Worm (Caenorhabditis elegans): ENCODE data around the gene tap-1.

tap-1 gene

ce11 chrX:14594825-14595224 lies 5.4 kb downstream of the tap-1 start, which contains the start of gene C44H4.8:
C44H4.8 (plus strand) TSS chrX:14595125.
- TF ChIP-seq lin-35 (GFP tag; optimal IDR thresholded peaks at IDR 0.05), result no peak
- TF ChIP-seq jun-1 (tag; optimal IDR thresholded peaks at IDR 0.05), result no peak
- no peak for TF ChIP-seq isw-1 (GFP tag; IDR thresholded peaks at IDR 0.05)
- no peak for TF ChIP-seq unc-62 (GFP tag; optimal IDR thresholded peaks at IDR 0.05)
- no peak for TF ChIP-seq elt-2 (tag; optimal IDR thresholded peaks at IDR 0.05)
- no peak for TF ChIP-seq mab-9 (GFP tag; IDR thresholded peaks at IDR 0.05)
- TF ChIP-seq skn-1 (tag; optimal IDR thresholded peaks at IDR 0.05), result no peak
- no peak for TF ChIP-seq zag-1 (tag; optimal IDR thresholded peaks at IDR 0.05)
- no peak for TF ChIP-seq rnt-1 (tag; optimal IDR thresholded peaks at IDR 0.05)
- TF ChIP-seq aha-1 (tag; optimal IDR thresholded peaks at IDR 0.05), result no peak
- TF ChIP-seq fkh-8 (tag; optimal IDR thresholded peaks at IDR 0.05), result no peak
- TF ChIP-seq efl-3 (GFP tag; optimal IDR thresholded peaks at IDR 0.05), result no peak
- no peak for TF ChIP-seq ets-5 (GFP tag; IDR thresholded peaks at IDR 0.05)
- TF ChIP-seq ceh-90 (tag; optimal IDR thresholded peaks at IDR 0.05), result no peak
- TF ChIP-seq Y116A8C.19 (tag; optimal IDR thresholded peaks at IDR 0.05; ENCODE audit: borderline replicate concordance), result no peak
- no peak for TF ChIP-seq nhr-85 (tag)
- no peak for TF ChIP-seq vab-15 (tag; optimal IDR thresholded peaks at IDR 0.05)
- no peak for TF ChIP-seq irx-1 (tag; optimal IDR thresholded peaks at IDR 0.05)

DNA sequence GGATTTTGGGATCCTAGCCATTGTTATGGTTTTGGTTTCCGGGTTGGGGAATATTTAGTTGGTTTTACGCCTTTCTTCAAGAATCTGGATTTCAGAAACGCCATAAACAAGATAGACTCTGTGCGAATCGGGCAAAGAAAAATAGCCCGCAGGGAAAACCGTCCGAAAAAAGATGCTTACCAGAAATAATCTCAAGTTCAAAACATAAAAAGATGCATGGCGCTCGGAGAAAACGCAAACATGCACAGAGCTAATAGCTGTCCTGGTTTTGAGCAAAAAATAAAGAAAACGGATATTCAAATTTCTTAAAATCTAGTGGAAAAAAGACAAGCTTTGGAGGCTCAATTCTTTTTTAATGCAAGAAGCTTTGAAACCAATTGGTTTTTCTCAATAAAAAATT lies 9.8 kb downstream of the tap-1 start, which contains the start of gene C44H4.6:
C44H4.6 (minus strand) TSS at position 101 of the 400 bp plus-strand sequence.
- TF ChIP-seq ets-5 (GFP tag; IDR thresholded peaks at IDR 0.05), result no peak
- TF ChIP-seq Y116A8C.19 (tag; optimal IDR thresholded peaks at IDR 0.05; ENCODE audit: borderline replicate concordance), result no peak
- TF ChIP-seq nhr-71 (tag; optimal IDR thresholded peaks at IDR 0.05), result no peak
- no peak for TF ChIP-seq nhr-28 (tag; optimal IDR thresholded peaks at IDR 0.05)
- TF ChIP-seq mdl-1 (tag; optimal IDR thresholded peaks at IDR 0.05), result no peak
- no peak for TF ChIP-seq unc-130 (tag; optimal IDR thresholded peaks at IDR 0.05)
- TF ChIP-seq dsc-1 (tag; optimal IDR thresholded peaks at IDR 0.05), result no peak
- TF ChIP-seq nhr-77 (tag; optimal IDR thresholded peaks at IDR 0.05), result no peak
- no peak for TF ChIP-seq nhr-76 (tag; optimal IDR thresholded peaks at IDR 0.05)
- TF ChIP-seq dpl-1 (GFP tag; optimal IDR thresholded peaks at IDR 0.05), result no peak
- TF ChIP-seq F16B12.6 (tag; optimal IDR thresholded peaks at IDR 0.05), result no peak
- TF ChIP-seq ceh-88 (GFP tag; IDR thresholded peaks at IDR 0.05), result no peak
- TF ChIP-seq egl-13 (tag; optimal IDR thresholded peaks at IDR 0.05), result no peak
- no peak for TF ChIP-seq ceh-63 (GFP tag; optimal IDR thresholded peaks at IDR 0.05)
- TF ChIP-seq nhr-19 (GFP tag; conservative IDR thresholded peaks at IDR 0.05), result no peak

- TF ChIP-seq dsc-1 (tag; optimal IDR thresholded peaks at IDR 0.05) (peak; percentile 42), nhr-84 (tag; optimal IDR thresholded peaks at IDR 0.05) (no peak), ceh-90 (tag; optimal IDR thresholded peaks at IDR 0.05) (no peak), blmp-1 (tag; optimal IDR thresholded peaks at IDR 0.05) (peak; percentile 78), ces-1 (GFP tag; optimal IDR thresholded peaks at IDR 0.05) (no peak), jun-1 (tag; optimal IDR thresholded peaks at IDR 0.05) (peak; percentile 80), mab-9 (GFP tag; IDR thresholded peaks at IDR 0.05) (no peak), egl-27 (tag; optimal IDR thresholded peaks at IDR 0.05) (no peak), nhr-12 (tag; optimal IDR thresholded peaks at IDR 0.05) (no peak), isw-1 (GFP tag; IDR thresholded peaks at IDR 0.05) (peak; percentile 5; the same call in 1 of the 2 replicates), nhr-47 (tag; optimal IDR thresholded peaks at IDR 0.05) (peak; percentile 71), rnt-1 (tag; optimal IDR thresholded peaks at IDR 0.05) (no peak), nhr-77 (tag; optimal IDR thresholded peaks at IDR 0.05) (no peak), mdl-1 (tag; optimal IDR thresholded peaks at IDR 0.05) (peak; percentile 19 to 96), F16B12.6 (tag; optimal IDR thresholded peaks at IDR 0.05) (no peak), snpc-4 (tag; optimal IDR thresholded peaks at IDR 0.05) (peak; percentile 69), efl-1 (optimal IDR thresholded peaks at IDR 0.05) (peak; percentile 24 to 49), efl-1 (GFP tag; optimal IDR thresholded peaks at IDR 0.05 in 1 of 2) (peak; percentile 40 to 93), ceh-82 (tag; optimal IDR thresholded peaks at IDR 0.05) (peak in 2 of 3 experiments; percentile 40 to 81), fkh-8 (tag; optimal IDR thresholded peaks at IDR 0.05) (peak; percentile 13), nhr-71 (tag; optimal IDR thresholded peaks at IDR 0.05) (peak; percentile 82), ceh-63 (GFP tag; optimal IDR thresholded peaks at IDR 0.05) (no peak), aha-1 (tag; optimal IDR thresholded peaks at IDR 0.05) (no peak), ama-1 (optimal IDR thresholded peaks at IDR 0.05) (no peak), snu-23 (GFP tag; optimal IDR thresholded peaks at IDR 0.05) (peak; percentile 83), dpl-1 (GFP tag; optimal IDR thresholded peaks at IDR 0.05) (peak; percentile 29 to 50 (median 41)), skn-1 (tag; optimal IDR thresholded peaks at IDR 0.05) (peak; percentile 12), fos-1 (tag; optimal IDR thresholded peaks at IDR 0.05) (no peak), lin-15B (tag; optimal IDR thresholded peaks at IDR 0.05) (peak; percentile 4), ztf-11 (tag; optimal IDR thresholded peaks at IDR 0.05) (peak in 1 of 2 experiments; percentile 53), unc-62 (GFP tag; optimal IDR thresholded peaks at IDR 0.05) (no peak), pag-3 (tag; optimal IDR thresholded peaks at IDR 0.05; ENCODE audit: borderline replicate concordance, insufficient read depth) (no peak), lin-14 (GFP tag; optimal IDR thresholded peaks at IDR 0.05) (peak; percentile 96)
These were observed 13.3 kb downstream of the tap-1 start, which contains the start of gene eor-2 for ce11 chrX:14602676-14603075. eor-2 (plus strand) TSS chrX:14603017.
